Worm (Caenorhabditis elegans) whole organism, L4 larva: Measurements from ENCODE around the gene bre-3.

Experiments
- D1046.2 ChIP-seq: fragments of 200-800 bp; sonication (Bioruptor generic); IDR thresholded peaks from 2 replicates; pipeline ENCODE4 v1.3.6; 2022; ENCODE audit warnings: missing genetic modification characterization, missing compliant biosample characterization
- F37D6.2 ChIP-seq: sonication (generic microtip); optimal IDR thresholded peaks from 2 replicates; lab custom pipeline; 2016; ENCODE audit warnings: mild to moderate bottlenecking, missing genetic modification characterization, missing compliant biosample characterization
- ZK546.5 ChIP-seq, 2 experiments: sonication (generic microtip); optimal IDR thresholded peaks; 2 replicates each; lab custom pipeline; 2017; ENCODE audit warnings: missing biosample characterization in 2 of 2, missing genetic modification characterization in 2 of 2
- aha-1 ChIP-seq: fragments of 150-350 bp; peaks from one replicate; lab custom pipeline; 2014; ENCODE audit warnings: missing biosample characterization, missing genetic modification characterization
- ceh-28 ChIP-seq: fragments of 150-350 bp; optimal IDR thresholded peaks from 2 replicates; lab custom pipeline; 2014; ENCODE audit warnings: missing biosample characterization, missing genetic modification reagents, missing genetic modification characterization
- ceh-62 ChIP-seq: sonication (generic microtip); optimal IDR thresholded peaks from 2 replicates; lab custom pipeline; 2017; ENCODE audit warnings: missing biosample characterization, missing genetic modification characterization
- ceh-82 ChIP-seq: sonication (generic microtip); optimal IDR thresholded peaks from 2 replicates; lab custom pipeline; 2017; ENCODE audit warnings: missing biosample characterization, missing genetic modification characterization
- ces-1 ChIP-seq: fragments of 150-350 bp; sonication (generic microtip); optimal IDR thresholded peaks from 4 replicates; lab custom pipeline; 2014; ENCODE audit warnings: missing biosample characterization, missing genetic modification reagents, missing genetic modification characterization
- daf-12 ChIP-seq: fragments of 150-350 bp; optimal IDR thresholded peaks from 2 replicates; lab custom pipeline; 2014; ENCODE audit warnings: missing biosample characterization, missing genetic modification reagents, missing genetic modification characterization
- dpl-1 ChIP-seq: fragments of 150-350 bp; optimal IDR thresholded peaks from 2 replicates; lab custom pipeline; 2014; ENCODE audit warnings: missing biosample characterization, missing genetic modification reagents, missing genetic modification characterization
- dve-1 ChIP-seq: sonication (generic microtip); optimal IDR thresholded peaks from 2 replicates; lab custom pipeline; 2017; ENCODE audit warnings: antibody characterized with exemption, mild to moderate bottlenecking, missing genetic modification characterization, missing compliant biosample characterization; ENCODE audit not compliant: insufficient read depth
- fos-1 ChIP-seq: fragments of 150-350 bp; optimal IDR thresholded peaks from 2 replicates; lab custom pipeline; 2014; ENCODE audit warnings: missing biosample characterization, missing genetic modification characterization
- gei-8 ChIP-seq: fragments of 200-800 bp; sonication (Bioruptor generic); optimal IDR thresholded peaks from 2 replicates; lab custom pipeline; 2018; ENCODE audit warnings: mild to moderate bottlenecking, missing genetic modification characterization, missing compliant biosample characterization
- hif-1 ChIP-seq, 2 experiments: sonication (generic microtip); optimal IDR thresholded peaks; 2 replicates each; lab custom pipeline; 2016 to 2017; ENCODE audit warnings: missing compliant biosample characterization in 2 of 2, missing genetic modification characterization in 2 of 2, missing genetic modification reagents in 2 of 2, missing genotype in 2 of 2, mild to moderate bottlenecking in 1 of 2
- hlh-30 ChIP-seq: sonication (generic microtip); optimal IDR thresholded peaks from 2 replicates; lab custom pipeline; 2017; ENCODE audit warnings: antibody characterized with exemption, mild to moderate bottlenecking, missing genetic modification characterization, missing compliant biosample characterization; ENCODE audit not compliant: insufficient read depth
- hmg-1.1 ChIP-seq: fragments of 200-800 bp; sonication (Bioruptor generic); IDR thresholded peaks from 2 replicates; pipeline ENCODE4 v1.3.6; 2022; ENCODE audit warnings: missing genetic modification reagents, missing genetic modification characterization, missing compliant biosample characterization
- jun-1 ChIP-seq: fragments of 150-350 bp; optimal IDR thresholded peaks from 2 replicates; lab custom pipeline; 2014; ENCODE audit warnings: missing biosample characterization, missing genetic modification reagents, missing genetic modification characterization
- lin-1 ChIP-seq: fragments of 200-800 bp; sonication (Bioruptor generic); IDR thresholded peaks from 2 replicates; pipeline ENCODE4 v1.3.6; 2022; ENCODE audit warnings: missing genetic modification reagents, missing genetic modification characterization, missing compliant biosample characterization
- lin-38 ChIP-seq: fragments of 200-800 bp; sonication (Bioruptor generic); IDR thresholded peaks from 2 replicates; pipeline ENCODE4 v1.3.6; 2022; ENCODE audit warnings: missing genetic modification reagents, missing genetic modification characterization, missing compliant biosample characterization
- lsy-2 ChIP-seq, 2 experiments: fragments of 150-350 bp in 1 of 2; sonication (generic microtip) in 1 of 2; optimal IDR thresholded peaks; 2 replicates each; lab custom pipeline; 2014 to 2017; ENCODE audit warnings: missing biosample characterization in 2 of 2, missing genetic modification characterization in 2 of 2
- madf-9 ChIP-seq: fragments of 200-800 bp; sonication (Bioruptor generic); conservative IDR thresholded peaks from 2 replicates; pipeline ENCODE4 v1.3.6; 2022; ENCODE audit warnings: missing genetic modification reagents, missing genetic modification characterization, missing compliant biosample characterization
- mep-1 ChIP-seq: fragments of 150-350 bp; sonication (generic microtip); optimal IDR thresholded peaks from 3 replicates; lab custom pipeline; 2014; ENCODE audit warnings: missing biosample characterization, missing genetic modification characterization
- mes-2 ChIP-seq: sonication (generic microtip); optimal IDR thresholded peaks from 2 replicates; lab custom pipeline; 2016; ENCODE audit warnings: missing genotype, mild to moderate bottlenecking, missing genetic modification characterization, missing compliant biosample characterization; ENCODE audit not compliant: poor library complexity, severe bottlenecking
- nhr-10 ChIP-seq: fragments of 150-350 bp; optimal IDR thresholded peaks from 2 replicates; lab custom pipeline; 2014; ENCODE audit warnings: missing biosample characterization, missing genetic modification characterization
- nhr-111 ChIP-seq: fragments of 200-800 bp; sonication (Bioruptor generic); optimal IDR thresholded peaks from 2 replicates; lab custom pipeline; 2018; ENCODE audit warnings: mild to moderate bottlenecking, missing genetic modification characterization, missing compliant biosample characterization
- nhr-25 ChIP-seq: sonication (generic microtip); optimal IDR thresholded peaks from 2 replicates; lab custom pipeline; 2017; ENCODE audit warnings: missing genetic modification characterization, mild to moderate bottlenecking, missing compliant biosample characterization, antibody characterized with exemption, moderate library complexity, borderline replicate concordance; ENCODE audit not compliant: insufficient read depth
- pqm-1 ChIP-seq: sonication (generic microtip); optimal IDR thresholded peaks from 2 replicates; lab custom pipeline; 2017; ENCODE audit warnings: missing biosample characterization, missing genetic modification characterization
- sdz-12 ChIP-seq: fragments of 200-800 bp; sonication (Bioruptor generic); optimal IDR thresholded peaks from 2 replicates; lab custom pipeline; 2018; ENCODE audit warnings: mild to moderate bottlenecking, missing genetic modification characterization, missing compliant biosample characterization
- snpc-4 ChIP-seq: fragments of 150-350 bp; optimal IDR thresholded peaks from 2 replicates; lab custom pipeline; 2014; ENCODE audit warnings: missing biosample characterization, missing genetic modification characterization
- unc-130 ChIP-seq: sonication (generic microtip); optimal IDR thresholded peaks from 2 replicates; lab custom pipeline; 2016; ENCODE audit warnings: missing genetic modification reagents, missing genetic modification characterization, missing compliant biosample characterization
- unc-62 ChIP-seq, 3 experiments: fragments of 150-350 bp in 1 of 3; sonication (generic microtip); optimal IDR thresholded peaks in 2 of 3; peaks in 1 of 3; 1 replicate in 1 of 3; 2 replicates in 2 of 3; lab custom pipeline; 2014 to 2017; ENCODE audit warnings: missing biosample characterization in 3 of 3, missing genetic modification characterization in 3 of 3, missing genetic modification reagents in 3 of 3, missing genotype in 1 of 3
- vab-7 ChIP-seq: fragments of 200-800 bp; sonication (Bioruptor generic); IDR thresholded peaks from 2 replicates; pipeline ENCODE4 v1.3.6; 2022; ENCODE audit warnings: missing genetic modification reagents, missing genetic modification characterization, missing compliant biosample characterization
- zfp-3 ChIP-seq: fragments of 200-800 bp; sonication (Bioruptor generic); conservative IDR thresholded peaks from 2 replicates; pipeline ENCODE4 v1.3.6; 2022; ENCODE audit warnings: missing genetic modification reagents, missing genetic modification characterization, missing compliant biosample characterization
- ztf-11 ChIP-seq: fragments of 150-350 bp; optimal IDR thresholded peaks from 2 replicates; lab custom pipeline; 2014; ENCODE audit warnings: missing biosample characterization, missing genetic modification characterization

The bre-3 gene

ce11 chrIII:9485373-9485772 lies at the start of gene bre-3:
Gene bre-3 (minus strand): TSS chrIII:9485473.
- TF ChIP-seq aha-1 (tag; lab: Kevin White, UChicago) (peak; percentile 69), madf-9 (no peak)

ce11 chrIII:9534193-9534592 lies 48.9 kb upstream of the bre-3 start:
- peak; percentile 29 for TF ChIP-seq lin-38 (GFP tag; lab: Robert Waterston, UW)

ce11 chrIII:9528824-9529223 lies 43.6 kb upstream of the bre-3 start, which contains the start of gene ZK1098.2:
Gene ZK1098.2 (plus strand): TSS chrIII:9529159.
- peak in 1 of 2 experiments; percentile 62 for TF ChIP-seq lsy-2 (tag; optimal IDR thresholded peaks at IDR 0.05; lab: Kevin White, UChicago)
- no peak for TF ChIP-seq jun-1 (tag; lab: Kevin White, UChicago)
- TF ChIP-seq mep-1 (tag; lab: Kevin White, UChicago), result peak; percentile 11
- TF ChIP-seq dpl-1, result peak; percentile 37
- TF ChIP-seq hlh-30, result peak; percentile 68
- TF ChIP-seq ceh-62 (tag; lab: Kevin White, UChicago), result no peak
- TF ChIP-seq mes-2, result peak; percentile 51
- TF ChIP-seq unc-62 (GFP tag; optimal IDR thresholded peaks at IDR 0.05 in 1 of 2; lab: Kevin White, UChicago), result no peak
- TF ChIP-seq unc-62 (tag; optimal IDR thresholded peaks at IDR 0.05; lab: Kevin White, UChicago), result no peak
- TF ChIP-seq ZK546.5 (tag; optimal IDR thresholded peaks at IDR 0.05; lab: Kevin White, UChicago), result no peak
- no peak for TF ChIP-seq pqm-1 (tag; lab: Kevin White, UChicago)
- no peak for TF ChIP-seq ztf-11
- TF ChIP-seq vab-7 (GFP tag; lab: Robert Waterston, UW), result no peak
- no peak for TF ChIP-seq ceh-82 (tag; lab: Kevin White, UChicago)
- peak; percentile 18 for TF ChIP-seq dve-1
- TF ChIP-seq hif-1 (tag; optimal IDR thresholded peaks at IDR 0.05; lab: Kevin White, UChicago), result peak in 1 of 2 experiments; percentile 50
- TF ChIP-seq sdz-12 (GFP tag; lab: Kevin White, UChicago), result no peak
- TF ChIP-seq lin-38 (GFP tag; lab: Robert Waterston, UW), result peak; percentile 51

- TF ChIP-seq nhr-10 (tag; lab: Kevin White, UChicago) (no peak), gei-8 (GFP tag; lab: Kevin White, UChicago) (no peak), snpc-4 (no peak), fos-1 (tag; lab: Kevin White, UChicago) (no peak), hmg-1.1 (GFP tag; lab: Robert Waterston, UW) (no peak), nhr-111 (GFP tag; lab: Kevin White, UChicago) (no peak), mep-1 (tag; lab: Kevin White, UChicago) (no peak), nhr-25 (tag; lab: Kevin White, UChicago) (no peak), jun-1 (tag; lab: Kevin White, UChicago) (no peak), F37D6.2 (tag; lab: Kevin White, UChicago) (no peak), ces-1 (GFP tag; lab: Kevin White, UChicago) (no peak), lin-1 (GFP tag; lab: Robert Waterston, UW) (no peak), zfp-3 (GFP tag; lab: Robert Waterston, UW) (no peak), ceh-28 (tag; lab: Kevin White, UChicago) (no peak), unc-130 (GFP tag; lab: Kevin White, UChicago) (no peak), daf-12 (tag; lab: Kevin White, UChicago) (no peak), unc-62 (GFP tag; optimal IDR thresholded peaks at IDR 0.05 in 1 of 2; lab: Kevin White, UChicago) (no peak), unc-62 (tag; optimal IDR thresholded peaks at IDR 0.05; lab: Kevin White, UChicago) (no peak), D1046.2 (no peak)
- TF ChIP-seq, all 104 proteins: peak for 0
Observed at ce11 chrIII:9526851-9527250, 41.6 kb upstream of the bre-3 start, which contains the start of gene ZK1098.6. Gene ZK1098.6 (plus strand): TSS chrIII:9527151.
